Fruit fly (Drosophila melanogaster) whole organism: ENCODE data around the gene Appl.

Source experiments
- CG8478 ChIP-seq: fragments of >200 bp; optimal IDR thresholded peaks from 2 replicates; lab custom pipeline; 2018; ENCODE audit warnings: inconsistent platforms
- pan ChIP-seq: fragments of >200 bp; optimal IDR thresholded peaks from 2 replicates; lab custom pipeline; 2017
- psq ChIP-seq: fragments of >200 bp; optimal IDR thresholded peaks from 2 replicates; lab custom pipeline; 2017
- usp ChIP-seq: fragments of >200 bp; optimal IDR thresholded peaks from 2 replicates; lab custom pipeline; 2017; ENCODE audit warnings: missing biosample characterization, missing genetic modification characterization, mixed read lengths

dm6 chrX:599727-600126 is 69.4 kb downstream of the Appl start:
- TF ChIP-seq usp (GFP tag; lab: Kevin White, UChicago) (no peak), psq (lab: Kevin White, UChicago) (no peak), CG8478 (no peak), pan (lab: Kevin White, UChicago) (no peak)
